Fruit fly (Drosophila melanogaster): ENCODE data around the gene CAH8.
A peak's percentile ranks its signal among the peaks of the same experiment; 100 is the strongest.

Gene CAH8

dm6 chr3R:22340207-22340606 lies 49.3 kb downstream of the CAH8 start, which contains the start of gene CG5388:
Gene CG5388, minus strand, starts transcription at chr3R:22340307.
- TF ChIP-seq CG8632 (GFP tag; optimal IDR thresholded peaks at IDR 0.05) (no peak), pdm3 (GFP tag; optimal IDR thresholded peaks at IDR 0.05) (no peak), svp (GFP tag) (no peak), spab (GFP tag; optimal IDR thresholded peaks at IDR 0.05) (no peak), CG15336 (GFP tag; IDR thresholded peaks at IDR 0.05) (no peak), ss (GFP tag; optimal IDR thresholded peaks at IDR 0.05) (no peak), fd85E (GFP tag; optimal IDR thresholded peaks at IDR 0.05) (no peak), CG10631 (GFP tag; optimal IDR thresholded peaks at IDR 0.05) (no peak), dac (GFP tag; optimal IDR thresholded peaks at IDR 0.05) (no peak), Gug (GFP tag; IDR thresholded peaks at IDR 0.05) (no peak), topi (GFP tag; optimal IDR thresholded peaks at IDR 0.05) (no peak), Blimp-1 (GFP tag; optimal IDR thresholded peaks at IDR 0.05) (no peak), cyc (GFP tag; optimal IDR thresholded peaks at IDR 0.05) (no peak), CG6163 (GFP tag; IDR thresholded peaks at IDR 0.05) (no peak), CG11902 (GFP tag; optimal IDR thresholded peaks at IDR 0.05) (no peak), CG7368 (GFP tag; optimal IDR thresholded peaks at IDR 0.05) (no peak)

dm6 chr3R:22339510-22339909 lies 50.0 kb downstream of the CAH8 start:
- TF ChIP-seq CG11902 (GFP tag; optimal IDR thresholded peaks at IDR 0.05) (peak; percentile 40), net (GFP tag; optimal IDR thresholded peaks at IDR 0.05) (peak; percentile 65), Smox (GFP tag; optimal IDR thresholded peaks at IDR 0.05) (peak; percentile 59), CG3032 (tag; optimal IDR thresholded peaks at IDR 0.05) (no peak), fd85E (GFP tag; optimal IDR thresholded peaks at IDR 0.05) (peak; percentile 5), esn (GFP tag; optimal IDR thresholded peaks at IDR 0.05) (peak; percentile 59), Hr4 (GFP tag; optimal IDR thresholded peaks at IDR 0.05) (peak; percentile 48), fd59A (GFP tag; optimal IDR thresholded peaks at IDR 0.05) (peak; percentile 71), ss (GFP tag; optimal IDR thresholded peaks at IDR 0.05) (peak in 1 of 2 experiments; percentile 70), salr (GFP tag; optimal IDR thresholded peaks at IDR 0.05) (peak; percentile 29 to 65), Eip78C (GFP tag) (peak; percentile 90), dsx (GFP tag; optimal IDR thresholded peaks at IDR 0.05; ENCODE audit: poor library complexity, severe bottlenecking) (peak; percentile 68), CG10669 (GFP tag; optimal IDR thresholded peaks at IDR 0.05) (peak; percentile 72), CG10631 (GFP tag; optimal IDR thresholded peaks at IDR 0.05) (peak; percentile 66), topi (GFP tag; optimal IDR thresholded peaks at IDR 0.05) (peak; percentile 68), CG6808 (GFP tag; optimal IDR thresholded peaks at IDR 0.05) (peak; percentile 63), spab (GFP tag; optimal IDR thresholded peaks at IDR 0.05) (peak; percentile 73), OdsH (GFP tag; optimal IDR thresholded peaks at IDR 0.05) (peak; percentile 64), CG11294 (GFP tag; IDR thresholded peaks at IDR 0.05) (no peak), achi (GFP tag; optimal IDR thresholded peaks at IDR 0.05) (peak; percentile 62), eg (GFP tag; IDR thresholded peaks at IDR 0.05) (peak; percentile 56; the same call in 2 of the 3 replicates), CG9139 (GFP tag; optimal IDR thresholded peaks at IDR 0.05) (peak; percentile 61), CG3919 (GFP tag; optimal IDR thresholded peaks at IDR 0.05) (peak; percentile 74), CG6792 (GFP tag; optimal IDR thresholded peaks at IDR 0.05) (peak; percentile 63), Ets21C (GFP tag; optimal IDR thresholded peaks at IDR 0.05) (peak; percentile 39), CG16779 (tag; optimal IDR thresholded peaks at IDR 0.05) (peak; percentile 25), CG8119 (GFP tag; IDR thresholded peaks at IDR 0.05) (peak; percentile 51; the same call in 1 of the 3 replicates), Lpt (GFP tag; optimal IDR thresholded peaks at IDR 0.05) (peak; percentile 26), CG32006 (GFP tag; optimal IDR thresholded peaks at IDR 0.05) (peak; percentile 56), lz (GFP tag; optimal IDR thresholded peaks at IDR 0.05) (peak; percentile 61), Gug (GFP tag; IDR thresholded peaks at IDR 0.05) (0 out of 2 replicates have a peak, but pooled peaks have one; percentile 12), svp (GFP tag) (peak; percentile 81), Sox102F (GFP tag; optimal IDR thresholded peaks at IDR 0.05) (peak; percentile 57), Eip75B (GFP tag; optimal IDR thresholded peaks at IDR 0.05) (peak; percentile 68), CG15336 (GFP tag; IDR thresholded peaks at IDR 0.05) (peak; percentile 29; the same call in 1 of the 2 replicates), pdm3 (GFP tag; optimal IDR thresholded peaks at IDR 0.05) (peak; percentile 64), dac (GFP tag; optimal IDR thresholded peaks at IDR 0.05) (no peak), Eip93F (GFP tag; optimal IDR thresholded peaks at IDR 0.05) (no peak), acj6 (GFP tag; optimal IDR thresholded peaks at IDR 0.05) (peak; percentile 66), Ets96B (tag; optimal IDR thresholded peaks at IDR 0.05) (peak; percentile 68), Sox14 (GFP tag; optimal IDR thresholded peaks at IDR 0.05) (peak; percentile 59), CG6276 (GFP tag; optimal IDR thresholded peaks at IDR 0.05) (peak; percentile 27), cyc (GFP tag; optimal IDR thresholded peaks at IDR 0.05) (peak; percentile 68), CG11762 (GFP tag; optimal IDR thresholded peaks at IDR 0.05; ENCODE audit: insufficient read depth) (peak; percentile 34)

All from whole organism, prepupa.